Worm (Caenorhabditis elegans): Measurements from ENCODE around the gene R13A1.5.

- TF ChIP-seq lin-11 (tag; optimal IDR thresholded peaks at IDR 0.05) = no peak
- no peak for TF ChIP-seq egl-27 (tag; optimal IDR thresholded peaks at IDR 0.05)
- TF ChIP-seq zag-1 (tag; optimal IDR thresholded peaks at IDR 0.05) = no peak
- TF ChIP-seq ZK546.5 (tag; optimal IDR thresholded peaks at IDR 0.05) = no peak
- no peak for TF ChIP-seq elt-3 (tag; optimal IDR thresholded peaks at IDR 0.05)
These were observed 30.4 kb upstream of the R13A1.5 start for ce11 chrIV:7222088-7222487.

All from whole organism, L2 larva.